Fruit fly (Drosophila melanogaster): ENCODE measurements around the gene tos.

tos gene

DNA sequence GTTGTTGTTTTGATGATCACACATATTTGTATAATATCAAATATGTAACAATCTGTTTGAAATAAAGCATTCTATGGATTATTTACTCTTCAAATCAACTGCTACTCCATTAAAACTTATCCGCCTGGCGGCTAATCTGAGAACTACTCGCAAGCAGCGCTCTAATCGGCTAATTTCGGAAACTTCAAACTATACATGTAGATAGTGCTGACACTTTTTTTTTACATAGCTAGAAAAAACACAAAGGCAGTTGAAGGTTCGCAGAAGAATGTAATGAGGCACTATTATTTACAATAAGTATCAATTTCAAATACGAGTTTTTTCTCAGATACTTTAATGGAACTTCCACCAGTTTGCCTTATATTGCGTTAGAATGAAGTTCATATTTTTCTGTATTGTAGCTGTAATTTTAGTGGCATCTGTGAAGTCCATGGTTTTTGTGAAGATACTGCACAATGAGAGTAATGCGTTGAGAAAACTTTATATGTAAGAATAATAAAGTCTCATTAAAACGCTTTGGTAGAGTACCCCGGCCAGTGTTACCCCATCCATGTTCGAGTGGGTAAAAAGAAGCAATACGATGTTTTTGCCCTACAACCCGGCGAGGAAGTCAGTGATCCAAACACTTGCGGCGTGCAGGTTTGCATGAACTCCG is 15.8 kb downstream of the tos start (continued):
- TF ChIP-seq prd (optimal IDR thresholded peaks at IDR 0.05) (no peak), prd (GFP tag; IDR thresholded peaks at IDR 0.05) (peak; percentile 47; the same call in 2 of the 3 replicates), CG10274 (GFP tag; optimal IDR thresholded peaks at IDR 0.05) (no peak), CG32772 (GFP tag; IDR thresholded peaks at IDR 0.05) (peak; percentile 59), slbo (GFP tag; IDR thresholded peaks at IDR 0.05) (peak; percentile 84), GATAe (GFP tag; conservative IDR thresholded peaks at IDR 0.05) (no peak), CG7372 (GFP tag; IDR thresholded peaks at IDR 0.05) (peak; percentile 53; the same call in 1 of the 2 replicates), CG2678 (tag; optimal IDR thresholded peaks at IDR 0.05) (no peak), B-H2 (GFP tag; optimal IDR thresholded peaks at IDR 0.05) (no peak), vnd (GFP tag; IDR thresholded peaks at IDR 0.05; ENCODE audit: partially characterized antibody) (0 out of 3 replicates have a peak, but pooled peaks have one; percentile 25), unc-4 (GFP tag; IDR thresholded peaks at IDR 0.05; ENCODE audit: partially characterized antibody) (no peak), Med (GFP tag) (peak; percentile 92), tio (GFP tag; optimal IDR thresholded peaks at IDR 0.05) (no peak), CG15073 (GFP tag; optimal IDR thresholded peaks at IDR 0.05) (no peak), CG7839 (tag; optimal IDR thresholded peaks at IDR 0.05) (no peak), jumu (GFP tag; optimal IDR thresholded peaks at IDR 0.05) (no peak), CG6683 (GFP tag; optimal IDR thresholded peaks at IDR 0.05) (no peak), cas (GFP tag; IDR thresholded peaks at IDR 0.05) (no peak), dati (GFP tag; IDR thresholded peaks at IDR 0.05) (no peak), CG34224 (GFP tag; IDR thresholded peaks at IDR 0.05; ENCODE audit: partially characterized antibody) (no peak), CG32532 (GFP tag; IDR thresholded peaks at IDR 0.05) (peak; percentile 85), CG31441 (GFP tag; IDR thresholded peaks at IDR 0.05) (no peak), CG8290 (GFP tag; optimal IDR thresholded peaks at IDR 0.05) (peak; percentile 56), CG8290 (tag; optimal IDR thresholded peaks at IDR 0.05) (no peak), Rx (GFP tag; IDR thresholded peaks at IDR 0.05) (no peak), CG12942 (GFP tag; optimal IDR thresholded peaks at IDR 0.05) (no peak), schlank (tag; optimal IDR thresholded peaks at IDR 0.05) (no peak), kay (GFP tag; optimal IDR thresholded peaks at IDR 0.05) (no peak), CG12219 (GFP tag; optimal IDR thresholded peaks at IDR 0.05) (no peak), CG16863 (GFP tag; optimal IDR thresholded peaks at IDR 0.05) (peak; percentile 41), odd (GFP tag; optimal IDR thresholded peaks at IDR 0.05) (no peak), TFAM (GFP tag; optimal IDR thresholded peaks at IDR 0.05) (no peak), pan (optimal IDR thresholded peaks at IDR 0.05) (no peak), pan (GFP tag; optimal IDR thresholded peaks at IDR 0.05 in 1 of 2, IDR thresholded peaks at IDR 0.05 in 1 of 2) (no peak), D19B (GFP tag; optimal IDR thresholded peaks at IDR 0.05) (no peak), CG14441 (GFP tag; IDR thresholded peaks at IDR 0.05) (peak; percentile 49; the same call in 1 of the 2 replicates), Optix (GFP tag; IDR thresholded peaks at IDR 0.05) (peak; percentile 50; the same call in 1 of the 3 replicates), Dek (tag; optimal IDR thresholded peaks at IDR 0.05) (peak; percentile 8), HLH54F (GFP tag; optimal IDR thresholded peaks at IDR 0.05) (peak; percentile 43), Spps (tag; optimal IDR thresholded peaks at IDR 0.05) (no peak), CG6689 (GFP tag; IDR thresholded peaks at IDR 0.05) (no peak), hkb (optimal IDR thresholded peaks at IDR 0.05) (no peak), hkb (GFP tag; IDR thresholded peaks at IDR 0.05) (no peak), CG31365 (tag; optimal IDR thresholded peaks at IDR 0.05) (peak; percentile 8), CG15601 (tag; optimal IDR thresholded peaks at IDR 0.05) (peak; percentile 45), sens-2 (GFP tag; IDR thresholded peaks at IDR 0.05) (no peak), corto (GFP tag; optimal IDR thresholded peaks at IDR 0.05) (no peak), zen (tag; optimal IDR thresholded peaks at IDR 0.05) (peak; percentile 71), CG6765 (GFP tag; optimal IDR thresholded peaks at IDR 0.05) (no peak), ind (GFP tag; optimal IDR thresholded peaks at IDR 0.05) (peak; percentile 42), Xbp1 (GFP tag; optimal IDR thresholded peaks at IDR 0.05) (peak; percentile 82), CG11247 (GFP tag; IDR thresholded peaks at IDR 0.05) (peak; percentile 82)

All from whole organism, embryonic.